Fruit fly (Drosophila melanogaster) whole organism, embryonic: Measurements from ENCODE around the gene CG17571.

Source experiments
- Antp ChIP-seq: fragments of 200-800 bp; sonication (Bioruptor generic); optimal IDR thresholded peaks from 3 replicates; lab custom pipeline; 2016; ENCODE audit warnings: missing biosample characterization, missing genetic modification characterization
- Bdp1 ChIP-seq: fragments of 200-800 bp; sonication (Bioruptor generic); optimal IDR thresholded peaks from 3 replicates; lab custom pipeline; 2016; ENCODE audit warnings: missing biosample characterization, missing genetic modification characterization
- Blimp-1 ChIP-seq: fragments of 200-800 bp; sonication (Bioruptor generic); optimal IDR thresholded peaks from 3 replicates; lab custom pipeline; 2018; ENCODE audit warnings: missing biosample characterization, missing genetic modification characterization, mild to moderate bottlenecking, moderate library complexity, missing genetic modification reagents
- CG10565 ChIP-seq: fragments of 200-800 bp; sonication (Bioruptor generic); optimal IDR thresholded peaks from 3 replicates; lab custom pipeline; 2016; ENCODE audit warnings: missing biosample characterization, mild to moderate bottlenecking, missing genetic modification characterization
- CG10654 ChIP-seq: fragments of 200-800 bp; sonication (Bioruptor generic); optimal IDR thresholded peaks from 2 replicates; lab custom pipeline; 2016; ENCODE audit warnings: missing biosample characterization, missing genetic modification characterization
- CG11696 ChIP-seq: fragments of 200-800 bp; sonication (Bioruptor generic); IDR thresholded peaks from 2 replicates; pipeline ENCODE4 v1.3.6; 2022; ENCODE audit warnings: missing biosample characterization, missing genetic modification characterization
- CG12659 ChIP-seq: fragments of 200-800 bp; sonication (Bioruptor generic); optimal IDR thresholded peaks from 3 replicates; lab custom pipeline; 2017; ENCODE audit warnings: mild to moderate bottlenecking, missing biosample characterization, missing genetic modification reagents, missing genetic modification characterization
- CG13775 ChIP-seq: fragments of 200-800 bp; sonication (Bioruptor generic); optimal IDR thresholded peaks from 3 replicates; lab custom pipeline; 2017; ENCODE audit warnings: missing biosample characterization, mild to moderate bottlenecking, missing genetic modification characterization
- CG14014 ChIP-seq: fragments of 200-800 bp; sonication (Bioruptor generic); IDR thresholded peaks from 2 replicates; pipeline ENCODE4 v1.3.6; 2022; ENCODE audit warnings: missing biosample characterization, missing genetic modification characterization
- CG15073 ChIP-seq: fragments of 200-800 bp; sonication (Bioruptor generic); optimal IDR thresholded peaks from 2 replicates; lab custom pipeline; 2016; ENCODE audit warnings: missing biosample characterization, missing genetic modification characterization
- CG1647 ChIP-seq: fragments of 200-800 bp; sonication (Bioruptor generic); optimal IDR thresholded peaks from 3 replicates; lab custom pipeline; 2016; ENCODE audit warnings: missing biosample characterization, missing genetic modification characterization
- CG17186 ChIP-seq: fragments of 200-800 bp; sonication (Bioruptor generic); optimal IDR thresholded peaks from 3 replicates; lab custom pipeline; 2017; ENCODE audit warnings: missing biosample characterization, missing genetic modification reagents, missing genetic modification characterization
- CG17568 ChIP-seq: fragments of 200-800 bp; sonication (Bioruptor generic); optimal IDR thresholded peaks from 2 replicates; lab custom pipeline; 2018; ENCODE audit warnings: missing biosample characterization, mild to moderate bottlenecking, missing genetic modification characterization, moderate library complexity
- CG17912 ChIP-seq: fragments of 200-800 bp; sonication (Bioruptor generic); optimal IDR thresholded peaks from 2 replicates; lab custom pipeline; 2018; ENCODE audit warnings: missing biosample characterization, mild to moderate bottlenecking, missing genetic modification characterization
- CG18011 ChIP-seq: fragments of 200-800 bp; sonication (Bioruptor generic); optimal IDR thresholded peaks from 2 replicates; lab custom pipeline; 2017; ENCODE audit warnings: missing biosample characterization, missing genetic modification characterization, mild to moderate bottlenecking, moderate library complexity, missing genotype
- CG2129 ChIP-seq: fragments of 200-800 bp; sonication (Bioruptor generic); IDR thresholded peaks from 2 replicates; pipeline ENCODE4 v1.3.6; 2022; ENCODE audit warnings: missing biosample characterization, missing genetic modification characterization; ENCODE audit not compliant: partially characterized antibody
- CG2202 ChIP-seq: fragments of 200-800 bp; sonication (Bioruptor generic); optimal IDR thresholded peaks from 2 replicates; lab custom pipeline; 2018; ENCODE audit warnings: missing biosample characterization, mild to moderate bottlenecking, missing genetic modification characterization
- CG2875 ChIP-seq: fragments of 200-800 bp; sonication (Bioruptor generic); optimal IDR thresholded peaks from 2 replicates; lab custom pipeline; 2017; ENCODE audit warnings: missing biosample characterization, mild to moderate bottlenecking, missing genetic modification characterization, missing genetic modification reagents
- CG31388 ChIP-seq: fragments of 200-800 bp; sonication (Bioruptor generic); optimal IDR thresholded peaks from 2 replicates; lab custom pipeline; 2016; ENCODE audit warnings: missing biosample characterization, missing genetic modification characterization
- CG42726 ChIP-seq: fragments of 200-800 bp; sonication (Bioruptor generic); IDR thresholded peaks from 2 replicates; pipeline ENCODE4 v1.3.6; 2022; ENCODE audit warnings: missing biosample characterization, missing genetic modification characterization; ENCODE audit not compliant: partially characterized antibody
- CG6254 ChIP-seq: fragments of 200-800 bp; sonication (Bioruptor generic); optimal IDR thresholded peaks from 3 replicates; lab custom pipeline; 2017; ENCODE audit warnings: mild to moderate bottlenecking, missing biosample characterization, missing genetic modification reagents, missing genetic modification characterization
- CG9876 ChIP-seq: fragments of 200-800 bp; sonication (Bioruptor generic); optimal IDR thresholded peaks from 2 replicates; lab custom pipeline; 2016; ENCODE audit warnings: missing biosample characterization, missing genetic modification characterization
- E2f2 ChIP-seq: fragments of 200-800 bp; sonication (Bioruptor generic); IDR thresholded peaks from 2 replicates; pipeline ENCODE4 v1.3.6; 2022; ENCODE audit warnings: missing biosample characterization, missing genetic modification characterization
- ERR ChIP-seq: fragments of 200-800 bp; sonication (Bioruptor generic); optimal IDR thresholded peaks from 2 replicates; lab custom pipeline; 2016; ENCODE audit warnings: missing biosample characterization, missing genetic modification characterization
- Gsc ChIP-seq: fragments of 200-800 bp; sonication (Bioruptor generic); IDR thresholded peaks from 2 replicates; pipeline ENCODE4 v1.3.6; 2022; ENCODE audit warnings: missing biosample characterization, missing genetic modification characterization
- HHEX ChIP-seq: fragments of 200-800 bp; sonication (Bioruptor generic); optimal IDR thresholded peaks from 3 replicates; lab custom pipeline; 2017; ENCODE audit warnings: missing biosample characterization, mild to moderate bottlenecking, missing genetic modification characterization, missing genetic modification reagents
- Hand ChIP-seq: fragments of 200-800 bp; sonication (Bioruptor generic); optimal IDR thresholded peaks from 2 replicates; lab custom pipeline; 2017; ENCODE audit warnings: mild to moderate bottlenecking, missing biosample characterization, missing genetic modification reagents, missing genetic modification characterization
- Hr39 ChIP-seq: fragments of >200 bp; optimal IDR thresholded peaks from 2 replicates; lab custom pipeline; 2017
- Nf-YB ChIP-seq: fragments of 200-800 bp; sonication (Bioruptor generic); optimal IDR thresholded peaks from 3 replicates; lab custom pipeline; 2019; ENCODE audit warnings: missing biosample characterization, mild to moderate bottlenecking, missing genetic modification characterization, moderate library complexity
- Ptx1 ChIP-seq: fragments of 200-800 bp; sonication (Bioruptor generic); IDR thresholded peaks from 2 replicates; pipeline ENCODE4 v1.3.6; 2022; ENCODE audit warnings: missing biosample characterization, missing genetic modification characterization
- Stat92E ChIP-seq, 3 experiments: fragments of >200 bp in 2 of 3; fragments of 200-800 bp in 1 of 3; sonication (Bioruptor generic) in 1 of 3; optimal IDR thresholded peaks; 2 replicates each; lab custom pipeline; 2017 to 2019; ENCODE audit warnings: missing biosample characterization in 3 of 3, missing genetic modification characterization in 3 of 3, mild to moderate bottlenecking in 1 of 3, moderate library complexity in 1 of 3
- bcd ChIP-seq: fragments of 200-800 bp; sonication (Bioruptor generic); optimal IDR thresholded peaks from 2 replicates; lab custom pipeline; 2017; ENCODE audit warnings: missing biosample characterization, mild to moderate bottlenecking, missing genetic modification characterization
- chif ChIP-seq, 2 experiments: fragments of 200-800 bp; sonication (Bioruptor generic); optimal IDR thresholded peaks; 3 replicates each; lab custom pipeline; 2016; ENCODE audit warnings: missing biosample characterization in 2 of 2, missing genetic modification characterization in 2 of 2
- ci ChIP-seq: fragments of 200-800 bp; sonication (Bioruptor generic); IDR thresholded peaks from 3 replicates; pipeline ENCODE4 v1.3.6; 2022; ENCODE audit warnings: missing biosample characterization, missing genetic modification characterization
- dm ChIP-seq: fragments of 200-800 bp; sonication (Bioruptor generic); optimal IDR thresholded peaks from 3 replicates; lab custom pipeline; 2016; ENCODE audit warnings: missing biosample characterization, missing genetic modification characterization
- dpn ChIP-seq, 2 experiments: fragments of 200-800 bp; sonication (Bioruptor generic); optimal IDR thresholded peaks; 3 replicates each; lab custom pipeline; 2016; ENCODE audit warnings: missing biosample characterization in 2 of 2, missing genetic modification characterization in 2 of 2
- fru ChIP-seq: fragments of >200 bp; optimal IDR thresholded peaks from 2 replicates; lab custom pipeline; 2017
- gcm ChIP-seq: fragments of 200-800 bp; sonication (Bioruptor generic); optimal IDR thresholded peaks from 2 replicates; lab custom pipeline; 2019; ENCODE audit warnings: missing biosample characterization, mild to moderate bottlenecking, missing genetic modification characterization, moderate library complexity
- hb ChIP-seq: fragments of 200-800 bp; sonication (Bioruptor generic); IDR thresholded peaks from 3 replicates; pipeline ENCODE4 v1.3.6; 2022; ENCODE audit warnings: missing biosample characterization, missing genetic modification characterization; ENCODE audit not compliant: partially characterized antibody
- hth ChIP-seq: fragments of >200 bp; optimal IDR thresholded peaks from 2 replicates; lab custom pipeline; 2017; ENCODE audit warnings: inconsistent platforms
- maf-S ChIP-seq: fragments of 200-800 bp; sonication (Bioruptor generic); optimal IDR thresholded peaks from 2 replicates; lab custom pipeline; 2016; ENCODE audit warnings: missing biosample characterization, missing genetic modification characterization
- pan ChIP-seq, 4 experiments: fragments of >200 bp in 3 of 4; fragments of 200-800 bp in 1 of 4; sonication (Bioruptor generic) in 1 of 4; optimal IDR thresholded peaks in 3 of 4; IDR thresholded peaks in 1 of 4; 2 replicates each; pipeline versions ENCODE4 v1.3.6 to Lab custom; 2017 to 2022; ENCODE audit warnings: missing biosample characterization in 2 of 4, missing genetic modification characterization in 2 of 4, mixed read lengths in 1 of 4
- peb ChIP-seq: fragments of 200-800 bp; sonication (Bioruptor generic); IDR thresholded peaks from 2 replicates; pipeline ENCODE4 v1.3.6; 2022; ENCODE audit warnings: missing biosample characterization, missing genetic modification characterization
- pnt ChIP-seq: fragments of 200-800 bp; sonication (Bioruptor generic); optimal IDR thresholded peaks from 3 replicates; lab custom pipeline; 2016; ENCODE audit warnings: missing biosample characterization, missing genetic modification characterization
- sd ChIP-seq: fragments of 200-800 bp; sonication (Bioruptor generic); optimal IDR thresholded peaks from 3 replicates; lab custom pipeline; 2018; ENCODE audit warnings: missing biosample characterization, mild to moderate bottlenecking, missing genetic modification characterization, moderate library complexity
- sens ChIP-seq: fragments of 200-800 bp; sonication (Bioruptor generic); peaks from one replicate; lab custom pipeline; 2016; ENCODE audit warnings: missing biosample characterization, missing genetic modification characterization
- stwl ChIP-seq: fragments of 200-800 bp; sonication (Bioruptor generic); optimal IDR thresholded peaks from 3 replicates; lab custom pipeline; 2018; ENCODE audit warnings: missing biosample characterization, mild to moderate bottlenecking, missing genetic modification characterization, moderate library complexity
- tin ChIP-seq: fragments of 200-800 bp; sonication (Bioruptor generic); optimal IDR thresholded peaks from 3 replicates; lab custom pipeline; 2016; ENCODE audit warnings: missing biosample characterization, missing genetic modification characterization
- unpg ChIP-seq: fragments of 200-800 bp; sonication (Bioruptor generic); optimal IDR thresholded peaks from 3 replicates; lab custom pipeline; 2018; ENCODE audit warnings: missing biosample characterization, mild to moderate bottlenecking, missing genetic modification characterization, moderate library complexity
- zfh2 ChIP-seq: fragments of 200-800 bp; sonication (Bioruptor generic); optimal IDR thresholded peaks from 2 replicates; lab custom pipeline; 2016; ENCODE audit warnings: missing biosample characterization, missing genetic modification characterization

CG17571 gene

dm6 chr2L:20222940-20223727 is 33.9 kb downstream of the CG17571 start (continued):
- no peak for TF ChIP-seq CG2129 (GFP tag; lab: Robert Waterston, UW)
- TF ChIP-seq CG6254 (GFP tag; lab: Kevin White, UChicago): no peak
- TF ChIP-seq CG1647 (GFP tag; lab: Kevin White, UChicago): no peak
- TF ChIP-seq fru (lab: Kevin White, UChicago): no peak
- no peak for TF ChIP-seq CG2202 (tag; lab: Kevin White, UChicago)
- TF ChIP-seq CG17912 (GFP tag; lab: Kevin White, UChicago): no peak
- TF ChIP-seq gcm (GFP tag; lab: Kevin White, UChicago): no peak
- no peak for TF ChIP-seq CG13775 (GFP tag; lab: Kevin White, UChicago)
- TF ChIP-seq peb: no peak
- no peak for TF ChIP-seq Stat92E (GFP tag; optimal IDR thresholded peaks at IDR 0.05; lab: Kevin White, UChicago)
- TF ChIP-seq CG31388: no peak
- TF ChIP-seq CG12659: peak; percentile 5
- TF ChIP-seq hb (GFP tag; lab: Robert Waterston, UW): no peak
- TF ChIP-seq CG10654 (GFP tag; lab: Kevin White, UChicago): no peak
- TF ChIP-seq CG15073 (GFP tag; lab: Kevin White, UChicago): no peak
- no peak for TF ChIP-seq CG14014 (GFP tag; lab: Robert Waterston, UW)
- no peak for TF ChIP-seq CG2875 (GFP tag; lab: Kevin White, UChicago)
- TF ChIP-seq zfh2 (GFP tag; lab: Kevin White, UChicago): no peak
- TF ChIP-seq CG17568: no peak
- TF ChIP-seq CG42726 (GFP tag; lab: Robert Waterston, UW): no peak
- TF ChIP-seq CG10565 (GFP tag; lab: Kevin White, UChicago): no peak
- TF ChIP-seq maf-S (GFP tag; lab: Kevin White, UChicago): no peak
- peak; percentile 32; the same call in 1 of the 2 replicates for TF ChIP-seq Ptx1 (GFP tag; lab: Robert Waterston, UW)
- TF ChIP-seq E2f2 (GFP tag; lab: Robert Waterston, UW): peak; percentile 32; the same call in 1 of the 2 replicates
- no peak for TF ChIP-seq Antp (GFP tag; lab: Kevin White, UChicago)
- TF ChIP-seq ci (GFP tag; lab: Robert Waterston, UW): no peak
- no peak for TF ChIP-seq dm (GFP tag; lab: Kevin White, UChicago)
- TF ChIP-seq pan (optimal IDR thresholded peaks at IDR 0.05; lab: Kevin White, UChicago): no peak
- TF ChIP-seq pan (GFP tag; optimal IDR thresholded peaks at IDR 0.05 in 1 of 2, IDR thresholded peaks at IDR 0.05 in 1 of 2): no peak
- no peak for TF ChIP-seq bcd (GFP tag; lab: Kevin White, UChicago)
- no peak for TF ChIP-seq Bdp1 (GFP tag; lab: Kevin White, UChicago)
- TF ChIP-seq hth (lab: Kevin White, UChicago): no peak
- TF ChIP-seq Gsc (GFP tag; lab: Robert Waterston, UW): no peak
- TF ChIP-seq unpg (GFP tag; lab: Kevin White, UChicago): no peak
- no peak for TF ChIP-seq Hand
- no peak for TF ChIP-seq pnt (GFP tag; lab: Kevin White, UChicago)
- no peak for TF ChIP-seq Nf-YB
- no peak for TF ChIP-seq Blimp-1 (GFP tag; lab: Kevin White, UChicago)
- TF ChIP-seq stwl (tag; lab: Kevin White, UChicago): peak; percentile 32
- no peak for TF ChIP-seq CG11696 (GFP tag; lab: Robert Waterston, UW)
- no peak for TF ChIP-seq CG18011
- no peak for TF ChIP-seq CG9876 (GFP tag; lab: Kevin White, UChicago)
- TF ChIP-seq Hr39 (lab: Kevin White, UChicago): no peak
- TF ChIP-seq CG17186 (GFP tag; lab: Kevin White, UChicago): no peak
- TF ChIP-seq ERR (GFP tag; lab: Kevin White, UChicago): no peak
- no peak for TF ChIP-seq tin (GFP tag; lab: Kevin White, UChicago)
- TF ChIP-seq HHEX (GFP tag; lab: Kevin White, UChicago): no peak
- TF ChIP-seq chif (GFP tag; optimal IDR thresholded peaks at IDR 0.05; lab: Kevin White, UChicago): no peak
- TF ChIP-seq sens: peak; percentile 12
- TF ChIP-seq sd (tag; lab: Kevin White, UChicago): no peak
- no peak for TF ChIP-seq dpn (GFP tag; optimal IDR thresholded peaks at IDR 0.05; lab: Kevin White, UChicago)
